Fruit fly (Drosophila melanogaster) whole organism, embryonic: Measurements from ENCODE around the gene CG46460.

Experiments
- Ada2b ChIP-seq: fragments of 200-800 bp; sonication (Bioruptor generic); IDR thresholded peaks from 2 replicates; pipeline ENCODE4 v1.3.6; 2022; ENCODE audit warnings: missing biosample characterization, missing genetic modification characterization
- Atf-2 ChIP-seq: fragments of 200-800 bp; sonication (Bioruptor generic); optimal IDR thresholded peaks from 2 replicates; lab custom pipeline; 2016; ENCODE audit warnings: missing biosample characterization, missing genetic modification characterization
- BEAF-32 ChIP-seq: fragments of 200-800 bp; sonication (Bioruptor generic); optimal IDR thresholded peaks from 3 replicates; lab custom pipeline; 2017; ENCODE audit warnings: missing biosample characterization, missing genetic modification characterization, mild to moderate bottlenecking, moderate library complexity, missing genetic modification reagents
- Blimp-1 ChIP-seq: fragments of 200-800 bp; sonication (Bioruptor generic); optimal IDR thresholded peaks from 3 replicates; lab custom pipeline; 2018; ENCODE audit warnings: missing biosample characterization, missing genetic modification characterization, mild to moderate bottlenecking, moderate library complexity, missing genetic modification reagents
- CG12219 ChIP-seq: fragments of 200-800 bp; sonication (Bioruptor generic); optimal IDR thresholded peaks from 3 replicates; lab custom pipeline; 2018; ENCODE audit warnings: missing biosample characterization, mild to moderate bottlenecking, missing genetic modification characterization
- CG17186 ChIP-seq: fragments of 200-800 bp; sonication (Bioruptor generic); optimal IDR thresholded peaks from 3 replicates; lab custom pipeline; 2017; ENCODE audit warnings: missing biosample characterization, missing genetic modification reagents, missing genetic modification characterization
- CG17359 ChIP-seq: fragments of 200-800 bp; sonication (Bioruptor generic); optimal IDR thresholded peaks from 3 replicates; lab custom pipeline; 2018; ENCODE audit warnings: missing biosample characterization, mild to moderate bottlenecking, missing genetic modification characterization, moderate library complexity
- CG17385 ChIP-seq: fragments of 200-800 bp; sonication (Bioruptor generic); optimal IDR thresholded peaks from 3 replicates; lab custom pipeline; 2018; ENCODE audit warnings: missing biosample characterization, mild to moderate bottlenecking, missing genetic modification characterization
- CG1832 ChIP-seq: fragments of 200-800 bp; sonication (Bioruptor generic); optimal IDR thresholded peaks from 2 replicates; lab custom pipeline; 2017; ENCODE audit warnings: missing biosample characterization, mild to moderate bottlenecking, missing genetic modification characterization, inconsistent platforms
- CG32767 ChIP-seq: fragments of 200-800 bp; sonication (Bioruptor generic); IDR thresholded peaks from 2 replicates; pipeline ENCODE4 v1.3.6; 2022; ENCODE audit warnings: missing biosample characterization, missing genetic modification characterization
- CG4328 ChIP-seq: fragments of 200-800 bp; sonication (Bioruptor generic); optimal IDR thresholded peaks from 3 replicates; lab custom pipeline; 2017; ENCODE audit warnings: missing biosample characterization, missing genetic modification reagents, missing genetic modification characterization
- CG43689 ChIP-seq: fragments of 200-800 bp; sonication (Bioruptor generic); IDR thresholded peaks from 2 replicates; pipeline ENCODE4 v1.3.6; 2022; ENCODE audit warnings: missing biosample characterization, missing genetic modification characterization
- CG5180 ChIP-seq: fragments of 200-800 bp; sonication (Bioruptor generic); optimal IDR thresholded peaks from 3 replicates; lab custom pipeline; 2017; ENCODE audit warnings: missing biosample characterization, missing genetic modification characterization, mild to moderate bottlenecking, moderate library complexity, missing genetic modification reagents
- CG6272 ChIP-seq: fragments of 200-800 bp; sonication (Bioruptor generic); IDR thresholded peaks from 2 replicates; pipeline ENCODE4 v1.3.6; 2022; ENCODE audit warnings: missing biosample characterization, missing genetic modification characterization
- CG6765 ChIP-seq: fragments of 200-800 bp; sonication (Bioruptor generic); optimal IDR thresholded peaks from 3 replicates; lab custom pipeline; 2017; ENCODE audit warnings: missing biosample characterization, mild to moderate bottlenecking, missing genetic modification characterization
- CG6791 ChIP-seq: fragments of 200-800 bp; sonication (Bioruptor generic); IDR thresholded peaks from 3 replicates; pipeline ENCODE4 v1.3.6; 2022; ENCODE audit warnings: missing biosample characterization, missing genetic modification characterization; ENCODE audit not compliant: partially characterized antibody
- CG7357 ChIP-seq: fragments of 200-800 bp; sonication (Bioruptor generic); IDR thresholded peaks from 3 replicates; pipeline ENCODE4 v1.3.6; 2022; ENCODE audit warnings: missing biosample characterization, missing genetic modification characterization
- CG7372 ChIP-seq: fragments of 200-800 bp; sonication (Bioruptor generic); IDR thresholded peaks from 2 replicates; pipeline ENCODE4 v1.3.6; 2022; ENCODE audit warnings: missing biosample characterization, missing genetic modification characterization
- CG8281 ChIP-seq: fragments of 200-800 bp; sonication (Bioruptor generic); optimal IDR thresholded peaks from 2 replicates; lab custom pipeline; 2018; ENCODE audit warnings: missing biosample characterization, mild to moderate bottlenecking, missing genetic modification characterization, moderate library complexity
- CG8359 ChIP-seq: fragments of 200-800 bp; sonication (Bioruptor generic); optimal IDR thresholded peaks from 2 replicates; lab custom pipeline; 2017; ENCODE audit warnings: missing biosample characterization, mild to moderate bottlenecking, missing genetic modification characterization, borderline replicate concordance
- D ChIP-seq, 2 experiments: fragments of 200-800 bp in 1 of 2; fragments of >200 bp in 1 of 2; sonication (Bioruptor generic) in 1 of 2; optimal IDR thresholded peaks; 2 replicates in 1 of 2; 3 replicates in 1 of 2; lab custom pipeline; 2017; ENCODE audit warnings: mild to moderate bottlenecking in 1 of 2, missing biosample characterization in 1 of 2, missing genetic modification characterization in 1 of 2, missing genetic modification reagents in 1 of 2
- D19A ChIP-seq: fragments of 200-800 bp; optimal IDR thresholded peaks from 3 replicates; lab custom pipeline; 2019; ENCODE audit warnings: missing biosample characterization, mild to moderate bottlenecking, missing genetic modification characterization, moderate library complexity
- Dref ChIP-seq: fragments of 200-800 bp; sonication (Bioruptor generic); IDR thresholded peaks from 2 replicates; pipeline ENCODE4 v1.3.6; 2022; ENCODE audit warnings: missing biosample characterization, missing genetic modification characterization
- ERR ChIP-seq: fragments of 200-800 bp; sonication (Bioruptor generic); optimal IDR thresholded peaks from 2 replicates; lab custom pipeline; 2016; ENCODE audit warnings: missing biosample characterization, missing genetic modification characterization
- Elba2 ChIP-seq: fragments of 200-800 bp; sonication (Bioruptor generic); optimal IDR thresholded peaks from 3 replicates; lab custom pipeline; 2016; ENCODE audit warnings: missing biosample characterization, missing genetic modification characterization
- Hey ChIP-seq: fragments of 200-800 bp; sonication (Bioruptor generic); optimal IDR thresholded peaks from 3 replicates; lab custom pipeline; 2018; ENCODE audit warnings: missing biosample characterization, mild to moderate bottlenecking, missing genetic modification characterization
- Hmx ChIP-seq: fragments of 200-800 bp; sonication (Bioruptor generic); optimal IDR thresholded peaks from 2 replicates; lab custom pipeline; 2016; ENCODE audit warnings: missing biosample characterization, missing genetic modification characterization
- Med ChIP-seq: fragments of 200-800 bp; sonication (Bioruptor generic); peaks from one replicate; lab custom pipeline; 2016; ENCODE audit warnings: missing biosample characterization, missing genetic modification characterization, mild to moderate bottlenecking, inconsistent platforms, moderate library complexity
- Mes4 ChIP-seq: fragments of 200-800 bp; sonication (Bioruptor generic); optimal IDR thresholded peaks from 2 replicates; lab custom pipeline; 2016; ENCODE audit warnings: missing biosample characterization, missing genetic modification characterization
- NC2β ChIP-seq: fragments of 200-800 bp; sonication (Bioruptor generic); optimal IDR thresholded peaks from 2 replicates; lab custom pipeline; 2016; ENCODE audit warnings: missing biosample characterization, missing genetic modification characterization
- Neu2 ChIP-seq: fragments of 200-800 bp; sonication (Bioruptor generic); optimal IDR thresholded peaks from 3 replicates; lab custom pipeline; 2016; ENCODE audit warnings: missing biosample characterization, missing genetic modification characterization, borderline replicate concordance
- Poxn ChIP-seq: fragments of 200-800 bp; sonication (Bioruptor generic); IDR thresholded peaks from 2 replicates; pipeline ENCODE4 v1.3.6; 2022; ENCODE audit warnings: missing biosample characterization, missing genetic modification characterization
- Sox102F ChIP-seq: fragments of 200-800 bp; sonication (Bioruptor generic); optimal IDR thresholded peaks from 2 replicates; lab custom pipeline; 2018; ENCODE audit warnings: missing biosample characterization, mild to moderate bottlenecking, missing genetic modification characterization, moderate library complexity
- Sry-β ChIP-seq: fragments of 200-800 bp; sonication (Bioruptor generic); optimal IDR thresholded peaks from 2 replicates; lab custom pipeline; 2018; ENCODE audit warnings: missing biosample characterization, mild to moderate bottlenecking, missing genetic modification characterization, moderate library complexity
- Xbp1 ChIP-seq: fragments of 200-800 bp; sonication (Bioruptor generic); optimal IDR thresholded peaks from 3 replicates; lab custom pipeline; 2016; ENCODE audit warnings: missing biosample characterization, mild to moderate bottlenecking, missing genetic modification characterization
- ara ChIP-seq: fragments of 200-800 bp; sonication (Bioruptor generic); IDR thresholded peaks from 2 replicates; pipeline ENCODE4 v1.3.6; 2022; ENCODE audit warnings: missing biosample characterization, missing genetic modification characterization
- bowl ChIP-seq: fragments of 200-800 bp; sonication (Bioruptor generic); IDR thresholded peaks from 2 replicates; pipeline ENCODE4 v1.3.6; 2022; ENCODE audit warnings: missing biosample characterization, missing genetic modification characterization
- caup ChIP-seq: fragments of 200-800 bp; sonication (Bioruptor generic); optimal IDR thresholded peaks from 3 replicates; lab custom pipeline; 2017; ENCODE audit warnings: missing biosample characterization, mild to moderate bottlenecking, missing genetic modification characterization, moderate library complexity; ENCODE audit not compliant: severe bottlenecking
- ci ChIP-seq: fragments of 200-800 bp; sonication (Bioruptor generic); IDR thresholded peaks from 3 replicates; pipeline ENCODE4 v1.3.6; 2022; ENCODE audit warnings: missing biosample characterization, missing genetic modification characterization
- crc ChIP-seq: fragments of 200-800 bp; sonication (Bioruptor generic); optimal IDR thresholded peaks from 2 replicates; lab custom pipeline; 2016; ENCODE audit warnings: missing biosample characterization, missing genetic modification characterization
- fd102C ChIP-seq: fragments of 200-800 bp; sonication (Bioruptor generic); optimal IDR thresholded peaks from 2 replicates; lab custom pipeline; 2018; ENCODE audit warnings: missing biosample characterization, mild to moderate bottlenecking, missing genetic modification characterization, moderate library complexity
- gfzf ChIP-seq: fragments of 200-800 bp; sonication (Bioruptor generic); optimal IDR thresholded peaks from 2 replicates; lab custom pipeline; 2016; ENCODE audit warnings: missing biosample characterization, mild to moderate bottlenecking, missing genetic modification characterization, moderate library complexity
- lab ChIP-seq: fragments of 200-800 bp; sonication (Bioruptor generic); optimal IDR thresholded peaks from 3 replicates; lab custom pipeline; 2017; ENCODE audit warnings: missing biosample characterization, missing genetic modification characterization, mild to moderate bottlenecking, moderate library complexity, missing genetic modification reagents
- nom ChIP-seq: fragments of 200-800 bp; sonication (Bioruptor generic); optimal IDR thresholded peaks from 2 replicates; lab custom pipeline; 2017; ENCODE audit warnings: missing biosample characterization, missing genetic modification characterization, mild to moderate bottlenecking, moderate library complexity, missing genetic modification reagents
- prd ChIP-seq, 3 experiments: fragments of >200 bp in 2 of 3; fragments of 200-800 bp in 1 of 3; sonication (Bioruptor generic) in 1 of 3; optimal IDR thresholded peaks in 2 of 3; IDR thresholded peaks in 1 of 3; 2 replicates in 2 of 3; 3 replicates in 1 of 3; pipeline versions ENCODE4 v1.3.6 to Lab custom; 2017 to 2022; ENCODE audit warnings: missing biosample characterization in 1 of 3, missing genetic modification characterization in 1 of 3
- pros ChIP-seq: fragments of 200-800 bp; sonication (Bioruptor generic); optimal IDR thresholded peaks from 3 replicates; lab custom pipeline; 2019; ENCODE audit warnings: missing biosample characterization, mild to moderate bottlenecking, missing genetic modification characterization, moderate library complexity
- slbo ChIP-seq: fragments of 200-800 bp; sonication (Bioruptor generic); IDR thresholded peaks from 2 replicates; pipeline ENCODE4 v1.3.6; 2022; ENCODE audit warnings: missing biosample characterization, missing genetic modification characterization
- toy ChIP-seq: fragments of 200-800 bp; sonication (Bioruptor generic); IDR thresholded peaks from 2 replicates; pipeline ENCODE4 v1.3.6; 2022; ENCODE audit warnings: missing biosample characterization, missing genetic modification characterization

The CG46460 gene

dm6 chr3L:4252862-4253610 lies 25.9 kb upstream of the CG46460 start (continued):
- TF ChIP-seq ara (GFP tag; lab: Robert Waterston, UW) (no peak), Dref (GFP tag; lab: Robert Waterston, UW) (no peak), D19A (tag; lab: Kevin White, UChicago) (no peak), Elba2 (no peak), CG32767 (no peak), Xbp1 (GFP tag; lab: Kevin White, UChicago) (no peak), ci (GFP tag; lab: Robert Waterston, UW) (no peak), nom (GFP tag; lab: Kevin White, UChicago) (no peak), CG17186 (GFP tag; lab: Kevin White, UChicago) (no peak), Mes4 (GFP tag; lab: Kevin White, UChicago) (no peak), CG6765 (GFP tag; lab: Kevin White, UChicago) (no peak), Blimp-1 (GFP tag; lab: Kevin White, UChicago) (no peak), Hmx (GFP tag; lab: Kevin White, UChicago) (no peak), CG17359 (tag; lab: Kevin White, UChicago) (no peak), Ada2b (no peak), CG8359 (GFP tag; lab: Kevin White, UChicago) (no peak), Sry-β (peak; percentile 82), Poxn (no peak), toy (GFP tag; lab: Robert Waterston, UW) (no peak), caup (GFP tag; lab: Kevin White, UChicago) (no peak), CG7372 (GFP tag; lab: Robert Waterston, UW) (no peak), CG7357 (GFP tag; lab: Robert Waterston, UW) (no peak), CG4328 (no peak), CG1832 (no peak), Hey (tag; lab: Kevin White, UChicago) (no peak), NC2β (GFP tag; lab: Kevin White, UChicago) (no peak), Atf-2 (GFP tag; lab: Kevin White, UChicago) (no peak), CG6791 (GFP tag; lab: Robert Waterston, UW) (no peak), slbo (no peak), fd102C (no peak), ERR (no peak), CG5180 (GFP tag; lab: Kevin White, UChicago) (no peak), prd (optimal IDR thresholded peaks at IDR 0.05; lab: Kevin White, UChicago) (no peak), prd (GFP tag; IDR thresholded peaks at IDR 0.05; lab: Robert Waterston, UW) (no peak), gfzf (GFP tag; lab: Kevin White, UChicago) (no peak), D (optimal IDR thresholded peaks at IDR 0.05; lab: Kevin White, UChicago) (peak; percentile 98), D (GFP tag; optimal IDR thresholded peaks at IDR 0.05; lab: Kevin White, UChicago) (no peak)

- TF ChIP-seq CG6272 (GFP tag; lab: Robert Waterston, UW): no peak
- TF ChIP-seq CG17385: peak; percentile 91
- TF ChIP-seq CG12219 (GFP tag; lab: Kevin White, UChicago): no peak
- TF ChIP-seq BEAF-32 (GFP tag; lab: Kevin White, UChicago): no peak
- no peak for TF ChIP-seq crc (GFP tag; lab: Kevin White, UChicago)
- no peak for TF ChIP-seq bowl
- peak; percentile 43 for TF ChIP-seq Med (GFP tag; lab: Kevin White, UChicago)
- TF ChIP-seq lab (GFP tag; lab: Kevin White, UChicago): no peak
- TF ChIP-seq CG43689 (GFP tag; lab: Robert Waterston, UW): no peak
- TF ChIP-seq pros (GFP tag; lab: Kevin White, UChicago): peak; percentile 90
- TF ChIP-seq Neu2 (GFP tag; lab: Kevin White, UChicago): no peak
- no peak for TF ChIP-seq Sox102F (GFP tag; lab: Kevin White, UChicago)
- no peak for TF ChIP-seq CG8281 (tag; lab: Kevin White, UChicago)
Observed at dm6 chr3L:4252121-4252861, 25.2 kb upstream of the CG46460 start.
